Worm (Caenorhabditis elegans) whole organism, young adult: ENCODE data around the gene F11F1.1.

Experiments used
- B0261.1 ChIP-seq: sonication (generic microtip); optimal IDR thresholded peaks from 2 replicates; lab custom pipeline; 2016; ENCODE audit warnings: mild to moderate bottlenecking, missing genetic modification characterization, moderate library complexity, missing compliant biosample characterization
- F23B12.7 ChIP-seq: sonication (generic microtip); optimal IDR thresholded peaks from 2 replicates; lab custom pipeline; 2017; ENCODE audit warnings: missing genetic modification characterization, mild to moderate bottlenecking, missing compliant biosample characterization, antibody characterized with exemption, moderate library complexity; ENCODE audit not compliant: insufficient read depth
- F49E8.2 ChIP-seq: sonication (generic microtip); optimal IDR thresholded peaks from 3 replicates; lab custom pipeline; 2017; ENCODE audit warnings: missing genetic modification characterization, mild to moderate bottlenecking, missing compliant biosample characterization, antibody characterized with exemption, moderate library complexity; ENCODE audit not compliant: insufficient read depth
- attf-6 ChIP-seq: fragments of 200-800 bp; sonication (Bioruptor generic); IDR thresholded peaks from 2 replicates; pipeline ENCODE4 v1.3.6; 2022; ENCODE audit warnings: missing genetic modification reagents, missing genetic modification characterization, missing compliant biosample characterization
- bed-2 ChIP-seq: fragments of 200-800 bp; sonication (Bioruptor generic); IDR thresholded peaks from 2 replicates; pipeline ENCODE4 v1.3.6; 2022; ENCODE audit warnings: missing genetic modification reagents, missing genetic modification characterization, missing compliant biosample characterization
- ceh-58 ChIP-seq: fragments of 200-800 bp; sonication (Bioruptor generic); IDR thresholded peaks from 2 replicates; pipeline ENCODE4 v1.3.6; 2022; ENCODE audit warnings: missing genetic modification characterization, missing compliant biosample characterization
- dox-1 ChIP-seq: fragments of 200-800 bp; sonication (Bioruptor generic); IDR thresholded peaks from 2 replicates; pipeline ENCODE4 v1.3.6; 2022; ENCODE audit warnings: missing genetic modification reagents, missing genetic modification characterization, missing compliant biosample characterization
- let-526 ChIP-seq: fragments of 200-800 bp; sonication (Bioruptor generic); IDR thresholded peaks from 2 replicates; pipeline ENCODE4 v1.3.6; 2022; ENCODE audit warnings: missing genetic modification reagents, missing genetic modification characterization, missing compliant biosample characterization
- madf-6 ChIP-seq: fragments of 200-800 bp; sonication (Bioruptor generic); IDR thresholded peaks from 2 replicates; pipeline ENCODE4 v1.3.6; 2022; ENCODE audit warnings: missing genetic modification reagents, missing genetic modification characterization, missing compliant biosample characterization
- pha-4 ChIP-seq: fragments of 150-350 bp; sonication (generic microtip); optimal IDR thresholded peaks from 2 replicates; lab custom pipeline; 2014; ENCODE audit warnings: missing biosample characterization, missing genetic modification reagents, missing genetic modification characterization
- snpc-4 ChIP-seq, 5 experiments: fragments of 150-350 bp in 1 of 5; sonication (generic microtip) in 4 of 5; optimal IDR thresholded peaks; 2 replicates each; lab custom pipeline; 2014 to 2018; ENCODE audit warnings: missing genetic modification characterization in 5 of 5, missing biosample characterization in 3 of 5, antibody characterized with exemption in 2 of 5, mild to moderate bottlenecking in 2 of 5, missing compliant biosample characterization in 2 of 5, missing genotype in 2 of 5, moderate library complexity in 2 of 5, missing genetic modification reagents in 1 of 5
- unc-62 ChIP-seq: fragments of 150-350 bp; optimal IDR thresholded peaks from 2 replicates; lab custom pipeline; 2014; ENCODE audit warnings: missing biosample characterization, missing genetic modification reagents, missing genetic modification characterization

- TF ChIP-seq snpc-4 (GFP tag; optimal IDR thresholded peaks at IDR 0.05; lab: Kevin White, UChicago) (no peak), snpc-4 (tag; optimal IDR thresholded peaks at IDR 0.05; lab: Kevin White, UChicago) (no peak), ceh-58 (GFP tag; lab: Robert Waterston, UW) (no peak), pha-4 (tag; lab: Kevin White, UChicago) (no peak), unc-62 (GFP tag; lab: Kevin White, UChicago) (no peak), F23B12.7 (tag; lab: Kevin White, UChicago) (no peak), let-526 (GFP tag; lab: Robert Waterston, UW) (no peak), F49E8.2 (tag; lab: Kevin White, UChicago) (no peak), dox-1 (GFP tag; lab: Robert Waterston, UW) (no peak), attf-6 (GFP tag; lab: Robert Waterston, UW) (no peak), bed-2 (GFP tag; lab: Robert Waterston, UW) (no peak), madf-6 (no peak), B0261.1 (tag; lab: Kevin White, UChicago) (no peak)
Measured at ce11 chrIII:13436843-13437242, 41.5 kb downstream of the F11F1.1 start, which contains the start of gene F45G2.9.
